Fruit fly (Drosophila melanogaster) ovary, adult (tissue): ENCODE measurements around the gene bor.
A peak's percentile ranks its signal among the peaks of the same experiment; 100 is the strongest.

Experiments
- CG17801 ChIP-seq: fragments of 200-800 bp; optimal IDR thresholded peaks from 2 replicates; lab custom pipeline; 2019; ENCODE audit warnings: missing biosample characterization, mild to moderate bottlenecking, missing genetic modification characterization, moderate library complexity; ENCODE audit not compliant: partially characterized antibody

bor gene

dm6 chr3R:16247609-16248499 lies 16.1 kb downstream of the bor start:
- TF ChIP-seq CG17801, result no peak

dm6 chr3R:16247027-16247426 lies 16.9 kb downstream of the bor start:
- TF ChIP-seq CG17801, result no peak

- TF ChIP-seq CG17801, result no peak
Measured at dm6 chr3R:16245298-16246098, 18.4 kb downstream of the bor start.

dm6 chr3R:16244241-16244977 lies 19.5 kb downstream of the bor start:
- TF ChIP-seq CG17801, result no peak

- TF ChIP-seq CG17801, result peak; percentile 86
Measured at dm6 chr3R:16242461-16242934, 21.4 kb downstream of the bor start.

dm6 chr3R:16241822-16242221 lies 22.1 kb downstream of the bor start:
- TF ChIP-seq CG17801, result no peak

dm6 chr3R:16241102-16241779 lies 22.7 kb downstream of the bor start:
- peak; percentile 16 for TF ChIP-seq CG17801

dm6 chr3R:16240478-16241101 lies 23.3 kb downstream of the bor start:
- TF ChIP-seq CG17801, result no peak

- no peak for TF ChIP-seq CG17801
Measured at dm6 chr3R:16239304-16239703, 24.6 kb downstream of the bor start.

- TF ChIP-seq CG17801, result no peak
Measured at dm6 chr3R:16238016-16238710, 25.8 kb downstream of the bor start.

dm6 chr3R:16236713-16237641 lies 26.9 kb downstream of the bor start:
- peak; percentile 98 for TF ChIP-seq CG17801

- peak; percentile 71 for TF ChIP-seq CG17801
Measured at dm6 chr3R:16235941-16236712, 27.8 kb downstream of the bor start.
